Worm (Caenorhabditis elegans): ENCODE results near the gene srd-34.
A peak's percentile ranks its signal among the peaks of the same experiment; 100 is the strongest.

srd-34 gene

DNA sequence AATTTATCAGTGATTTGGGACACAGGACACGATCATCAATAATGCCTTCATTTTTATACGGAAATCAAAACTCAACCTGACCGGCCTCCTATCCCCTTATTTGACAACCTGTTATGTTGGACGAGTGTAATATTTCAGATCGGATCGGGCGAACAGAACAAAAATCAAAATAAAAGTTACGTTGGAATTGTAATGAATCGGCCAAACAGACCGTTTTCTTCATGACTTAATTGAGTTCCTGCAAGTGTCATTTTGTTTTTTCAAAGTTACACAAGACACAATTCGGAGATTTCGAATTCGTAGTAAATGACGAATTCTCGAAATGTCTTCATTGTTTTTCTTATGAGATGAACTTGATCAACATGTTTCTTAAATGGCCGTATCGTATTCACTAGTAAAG is 6.4 kb upstream of the srd-34 start, which contains the start of gene F32G8.3:
Gene F32G8.3 (minus strand): TSS at position 101 of the 400 bp plus-strand sequence.
- TF ChIP-seq tbx-37 (GFP tag; conservative IDR thresholded peaks at IDR 0.05) (no peak), sea-1 (GFP tag; conservative IDR thresholded peaks at IDR 0.05) (no peak), scrt-1 (GFP tag; IDR thresholded peaks at IDR 0.05) (no peak), ceh-13 (GFP tag; optimal IDR thresholded peaks at IDR 0.05) (no peak), aly-1 (tag; optimal IDR thresholded peaks at IDR 0.05) (no peak), ama-1 (optimal IDR thresholded peaks at IDR 0.05) (no peak), F13C5.2 (tag; optimal IDR thresholded peaks at IDR 0.05) (no peak), hnd-1 (tag; optimal IDR thresholded peaks at IDR 0.05) (no peak), pes-1 (GFP tag; IDR thresholded peaks at IDR 0.05) (no peak), flt-1 (GFP tag; IDR thresholded peaks at IDR 0.05) (no peak), tra-4 (tag; optimal IDR thresholded peaks at IDR 0.05) (no peak)

DNA sequence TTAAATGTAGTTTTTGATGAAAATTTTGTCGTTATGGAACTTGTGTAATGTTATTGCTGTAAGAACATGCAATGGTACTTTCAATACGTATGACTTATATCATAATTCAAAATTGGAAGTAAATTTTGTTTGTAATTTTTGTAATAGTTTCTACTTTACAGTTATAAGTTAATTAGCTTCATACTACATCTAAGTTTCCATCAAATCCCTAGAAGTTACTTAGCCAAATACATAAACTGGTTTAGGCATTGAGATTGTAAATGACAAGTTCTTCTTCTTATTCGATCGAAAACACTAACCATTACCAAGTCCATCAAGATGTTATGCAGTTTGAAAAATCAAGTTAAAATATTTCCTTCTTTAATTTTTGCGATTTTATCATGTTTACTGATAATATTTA is 836 bp upstream of the srd-34 start, which contains the start of gene F32G8.2:
Gene F32G8.2 (plus strand): TSS at position 301 of the 400 bp plus-strand sequence.
- TF ChIP-seq sea-1 (GFP tag; conservative IDR thresholded peaks at IDR 0.05) (no peak), tbx-37 (GFP tag; conservative IDR thresholded peaks at IDR 0.05) (no peak), ets-7 (tag; optimal IDR thresholded peaks at IDR 0.05) (no peak), tbx-11 (GFP tag; IDR thresholded peaks at IDR 0.05) (no peak), B0310.2 (tag; optimal IDR thresholded peaks at IDR 0.05) (no peak), ceh-36 (tag; optimal IDR thresholded peaks at IDR 0.05) (no peak), tra-4 (tag; optimal IDR thresholded peaks at IDR 0.05) (no peak), pes-1 (GFP tag; IDR thresholded peaks at IDR 0.05) (no peak)

DNA sequence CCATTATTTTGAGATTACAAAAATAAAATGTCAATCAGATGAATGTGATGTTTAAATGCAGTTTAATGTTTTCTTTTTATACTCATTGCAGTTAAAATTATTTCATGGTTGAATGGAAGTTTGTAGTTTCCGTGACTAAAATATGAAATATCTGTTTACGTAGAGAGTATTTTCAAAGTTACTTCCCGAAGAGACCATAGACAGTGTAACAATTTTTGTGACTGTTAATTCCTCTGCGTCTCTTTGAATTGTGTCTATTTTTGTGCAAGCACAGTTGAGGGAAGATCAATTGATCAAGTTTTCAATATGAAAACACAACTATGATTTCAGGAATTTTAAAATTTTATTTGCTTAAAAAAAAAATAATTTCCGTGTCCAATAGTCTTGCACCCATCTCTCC is 2.1 kb downstream of the srd-34 start, which contains the start of gene F25D1.5:
Gene F25D1.5 (minus strand): TSS at position 35 of the 400 bp plus-strand sequence.
- TF ChIP-seq hmg-4 (GFP tag; optimal IDR thresholded peaks at IDR 0.05) (no peak), F13C5.2 (tag; optimal IDR thresholded peaks at IDR 0.05) (no peak), tra-4 (tag; optimal IDR thresholded peaks at IDR 0.05) (no peak), sea-1 (GFP tag; conservative IDR thresholded peaks at IDR 0.05) (no peak)

ce11 chrV:10540024-10540423 is 8.9 kb downstream of the srd-34 start, which contains the start of gene degt-1:
Gene degt-1 (plus strand): TSS chrV:10540324.
- no peak for TF ChIP-seq ets-7 (tag; optimal IDR thresholded peaks at IDR 0.05)
- no peak for TF ChIP-seq B0310.2 (tag; optimal IDR thresholded peaks at IDR 0.05)

DNA sequence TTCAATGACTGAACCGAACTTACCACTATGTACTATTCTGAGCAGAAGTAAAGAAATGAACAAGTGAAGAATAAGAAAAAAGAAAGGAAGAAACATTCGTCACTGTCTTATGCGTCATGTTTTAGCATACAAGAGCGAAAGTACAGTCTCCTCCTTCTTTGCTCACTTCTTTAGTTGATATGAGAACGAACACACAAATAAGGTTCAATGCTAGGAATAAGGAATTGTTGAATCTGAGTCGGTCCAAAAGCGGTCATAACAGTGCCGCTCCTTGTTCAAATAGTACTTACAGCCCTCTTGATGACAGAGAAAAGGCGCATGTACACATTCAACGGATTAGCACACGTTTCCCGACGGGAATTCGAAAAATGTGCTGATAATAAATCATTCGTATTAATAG is 9.8 kb downstream of the srd-34 start, which contains the start of gene F25D1.8:
Gene F25D1.8 (plus strand): TSS at position 301 of the 400 bp plus-strand sequence.
- no peak for TF ChIP-seq B0310.2 (tag; optimal IDR thresholded peaks at IDR 0.05)
- no peak for TF ChIP-seq tbx-11 (GFP tag; IDR thresholded peaks at IDR 0.05)
- TF ChIP-seq sea-1 (GFP tag; conservative IDR thresholded peaks at IDR 0.05), result no peak

- TF ChIP-seq hmg-4 (GFP tag; optimal IDR thresholded peaks at IDR 0.05), result peak; percentile 50
- no peak for TF ChIP-seq sea-1 (GFP tag; conservative IDR thresholded peaks at IDR 0.05)
- TF ChIP-seq ets-7 (tag; optimal IDR thresholded peaks at IDR 0.05), result no peak
- no peak for TF ChIP-seq flt-1 (GFP tag; IDR thresholded peaks at IDR 0.05)
- TF ChIP-seq scrt-1 (GFP tag; IDR thresholded peaks at IDR 0.05), result no peak
- TF ChIP-seq F13C5.2 (tag; optimal IDR thresholded peaks at IDR 0.05), result peak; percentile 11
Measured at ce11 chrV:10536808-10537207, 12.1 kb downstream of the srd-34 start.

- TF ChIP-seq F13C5.2 (tag; optimal IDR thresholded peaks at IDR 0.05), result no peak
- no peak for TF ChIP-seq ama-1 (optimal IDR thresholded peaks at IDR 0.05)
- TF ChIP-seq ceh-36 (tag; optimal IDR thresholded peaks at IDR 0.05), result no peak
- no peak for TF ChIP-seq sea-1 (GFP tag; conservative IDR thresholded peaks at IDR 0.05)
- no peak for TF ChIP-seq ets-7 (tag; optimal IDR thresholded peaks at IDR 0.05)
- TF ChIP-seq tbx-11 (GFP tag; IDR thresholded peaks at IDR 0.05), result no peak
- no peak for TF ChIP-seq flt-1 (GFP tag; IDR thresholded peaks at IDR 0.05)
- TF ChIP-seq tra-4 (tag; optimal IDR thresholded peaks at IDR 0.05), result no peak
- no peak for TF ChIP-seq hmbx-1 (tag; optimal IDR thresholded peaks at IDR 0.05)
- TF ChIP-seq pes-1 (GFP tag; IDR thresholded peaks at IDR 0.05), result no peak
- TF ChIP-seq tbx-37 (GFP tag; conservative IDR thresholded peaks at IDR 0.05), result no peak
- TF ChIP-seq hnd-1 (tag; optimal IDR thresholded peaks at IDR 0.05), result no peak
- no peak for TF ChIP-seq hmg-4 (GFP tag; optimal IDR thresholded peaks at IDR 0.05)
- no peak for TF ChIP-seq B0310.2 (tag; optimal IDR thresholded peaks at IDR 0.05)
Measured at ce11 chrV:10536095-10536691, 12.7 kb downstream of the srd-34 start, which contains the start of gene ppm-1.A. Gene ppm-1.A (minus strand): TSS chrV:10536388.

ce11 chrV:10535325-10535724 is 13.6 kb downstream of the srd-34 start:
- no peak for TF ChIP-seq scrt-1 (GFP tag; IDR thresholded peaks at IDR 0.05)
- TF ChIP-seq B0310.2 (tag; optimal IDR thresholded peaks at IDR 0.05), result no peak
- TF ChIP-seq ceh-13 (GFP tag; optimal IDR thresholded peaks at IDR 0.05), result no peak
- no peak for TF ChIP-seq hmbx-1 (tag; optimal IDR thresholded peaks at IDR 0.05)
- TF ChIP-seq sea-1 (GFP tag; conservative IDR thresholded peaks at IDR 0.05), result no peak
- TF ChIP-seq hmg-4 (GFP tag; optimal IDR thresholded peaks at IDR 0.05), result no peak
- TF ChIP-seq flt-1 (GFP tag; IDR thresholded peaks at IDR 0.05), result no peak
- no peak for TF ChIP-seq F13C5.2 (tag; optimal IDR thresholded peaks at IDR 0.05)
- no peak for TF ChIP-seq hnd-1 (tag; optimal IDR thresholded peaks at IDR 0.05)
- no peak for TF ChIP-seq ceh-36 (tag; optimal IDR thresholded peaks at IDR 0.05)
- no peak for TF ChIP-seq tbx-37 (GFP tag; conservative IDR thresholded peaks at IDR 0.05)
- no peak for TF ChIP-seq tbx-11 (GFP tag; IDR thresholded peaks at IDR 0.05)
- no peak for TF ChIP-seq pes-1 (GFP tag; IDR thresholded peaks at IDR 0.05)
- no peak for TF ChIP-seq aly-1 (tag; optimal IDR thresholded peaks at IDR 0.05)
- no peak for TF ChIP-seq ama-1 (optimal IDR thresholded peaks at IDR 0.05)
- TF ChIP-seq ets-7 (tag; optimal IDR thresholded peaks at IDR 0.05), result no peak
- no peak for TF ChIP-seq tra-4 (tag; optimal IDR thresholded peaks at IDR 0.05)
